Fruit fly (Drosophila melanogaster) whole organism, prepupa: ENCODE results near the gene gpp.

ENCODE experiments used
- Blimp-1 ChIP-seq: fragments of 200-800 bp; sonication (Bioruptor generic); optimal IDR thresholded peaks from 3 replicates; lab custom pipeline; 2017; ENCODE audit warnings: missing biosample characterization, missing genetic modification characterization, mild to moderate bottlenecking, moderate library complexity, missing genetic modification reagents
- CG10631 ChIP-seq: fragments of 200-800 bp; sonication (Bioruptor generic); optimal IDR thresholded peaks from 2 replicates; lab custom pipeline; 2016; ENCODE audit warnings: missing biosample characterization, missing genetic modification characterization
- CG10669 ChIP-seq: fragments of 200-800 bp; sonication (Bioruptor generic); optimal IDR thresholded peaks from 3 replicates; lab custom pipeline; 2018; ENCODE audit warnings: missing biosample characterization, mild to moderate bottlenecking, missing genetic modification characterization, moderate library complexity
- CG11294 ChIP-seq: fragments of 200-800 bp; sonication (Bioruptor generic); IDR thresholded peaks from 2 replicates; pipeline ENCODE4 v1.3.6; 2022; ENCODE audit warnings: missing biosample characterization, missing genetic modification characterization
- CG11902 ChIP-seq: fragments of 200-800 bp; sonication (Bioruptor generic); optimal IDR thresholded peaks from 3 replicates; lab custom pipeline; 2016; ENCODE audit warnings: missing biosample characterization, missing genetic modification characterization
- CG15336 ChIP-seq: fragments of 200-800 bp; sonication (Bioruptor generic); IDR thresholded peaks from 2 replicates; pipeline ENCODE4 v1.3.6; 2022; ENCODE audit warnings: missing biosample characterization, missing genetic modification characterization
- CG1621 ChIP-seq: fragments of 200-800 bp; sonication (Bioruptor generic); optimal IDR thresholded peaks from 3 replicates; lab custom pipeline; 2018; ENCODE audit warnings: missing biosample characterization, mild to moderate bottlenecking, missing genetic modification characterization
- CG16779 ChIP-seq: fragments of 200-800 bp; sonication (Bioruptor generic); optimal IDR thresholded peaks from 3 replicates; lab custom pipeline; 2017; ENCODE audit warnings: missing biosample characterization, mild to moderate bottlenecking, missing genetic modification characterization
- CG3032 ChIP-seq: fragments of 200-800 bp; optimal IDR thresholded peaks from 2 replicates; lab custom pipeline; 2019; ENCODE audit warnings: missing biosample characterization, mild to moderate bottlenecking, missing genetic modification characterization, moderate library complexity
- CG31627 ChIP-seq: fragments of 200-800 bp; sonication (Bioruptor generic); optimal IDR thresholded peaks from 3 replicates; lab custom pipeline; 2016; ENCODE audit warnings: missing biosample characterization, missing genetic modification characterization
- CG32006 ChIP-seq: fragments of 200-800 bp; sonication (Bioruptor generic); optimal IDR thresholded peaks from 3 replicates; lab custom pipeline; 2017; ENCODE audit warnings: missing biosample characterization, mild to moderate bottlenecking, missing genetic modification characterization
- CG34406 ChIP-seq: fragments of 200-800 bp; sonication (Bioruptor generic); optimal IDR thresholded peaks from 3 replicates; lab custom pipeline; 2016; ENCODE audit warnings: missing biosample characterization, missing genetic modification characterization
- CG3919 ChIP-seq: fragments of 200-800 bp; sonication (Bioruptor generic); optimal IDR thresholded peaks from 3 replicates; lab custom pipeline; 2016; ENCODE audit warnings: missing biosample characterization, missing genetic modification characterization
- CG6163 ChIP-seq: fragments of 200-800 bp; sonication (Bioruptor generic); IDR thresholded peaks from 3 replicates; pipeline ENCODE4 v1.3.6; 2022; ENCODE audit warnings: missing biosample characterization, missing genetic modification characterization
- CG6276 ChIP-seq: fragments of 200-800 bp; sonication (Bioruptor generic); optimal IDR thresholded peaks from 2 replicates; lab custom pipeline; 2017; ENCODE audit warnings: missing biosample characterization, mild to moderate bottlenecking, missing genetic modification characterization
- CG6808 ChIP-seq: fragments of 200-800 bp; sonication (Bioruptor generic); optimal IDR thresholded peaks from 3 replicates; lab custom pipeline; 2017; ENCODE audit warnings: missing biosample characterization, missing genetic modification characterization, mild to moderate bottlenecking, moderate library complexity, missing genetic modification reagents
- CG6854 ChIP-seq: fragments of 200-800 bp; sonication (Bioruptor generic); optimal IDR thresholded peaks from 2 replicates; lab custom pipeline; 2017; ENCODE audit warnings: missing biosample characterization, mild to moderate bottlenecking, missing genetic modification characterization
- CG7368 ChIP-seq: fragments of 200-800 bp; sonication (Bioruptor generic); optimal IDR thresholded peaks from 3 replicates; lab custom pipeline; 2016; ENCODE audit warnings: missing biosample characterization, missing genetic modification characterization
- CG8319 ChIP-seq: fragments of 200-800 bp; sonication (Bioruptor generic); optimal IDR thresholded peaks from 3 replicates; lab custom pipeline; 2016; ENCODE audit warnings: missing biosample characterization, missing genetic modification characterization
- CG8632 ChIP-seq: fragments of 200-800 bp; sonication (Bioruptor generic); optimal IDR thresholded peaks from 3 replicates; lab custom pipeline; 2016; ENCODE audit warnings: missing biosample characterization, missing genetic modification characterization
- CG9139 ChIP-seq: fragments of 200-800 bp; sonication (Bioruptor generic); optimal IDR thresholded peaks from 3 replicates; lab custom pipeline; 2017; ENCODE audit warnings: missing biosample characterization, mild to moderate bottlenecking, missing genetic modification characterization
- Eip75B ChIP-seq: fragments of 200-800 bp; sonication (Bioruptor generic); optimal IDR thresholded peaks from 3 replicates; lab custom pipeline; 2016; ENCODE audit warnings: missing biosample characterization, missing genetic modification characterization
- Eip78C ChIP-seq: fragments of 200-800 bp; sonication (Bioruptor generic); peaks from one replicate; lab custom pipeline; 2016; ENCODE audit warnings: missing biosample characterization, missing genetic modification characterization
- Eip93F ChIP-seq: fragments of 200-800 bp; sonication (Bioruptor generic); optimal IDR thresholded peaks from 2 replicates; lab custom pipeline; 2016; ENCODE audit warnings: missing biosample characterization, mild to moderate bottlenecking, missing genetic modification characterization
- Ets21C ChIP-seq: fragments of 200-800 bp; sonication (Bioruptor generic); optimal IDR thresholded peaks from 3 replicates; lab custom pipeline; 2016; ENCODE audit warnings: missing biosample characterization, missing genetic modification characterization
- Ets96B ChIP-seq: fragments of 200-800 bp; optimal IDR thresholded peaks from 2 replicates; lab custom pipeline; 2019; ENCODE audit warnings: missing biosample characterization, mild to moderate bottlenecking, missing genetic modification characterization, moderate library complexity
- Gug ChIP-seq: fragments of 200-800 bp; sonication (Bioruptor generic); IDR thresholded peaks from 2 replicates; pipeline ENCODE4 v1.3.6; 2022; ENCODE audit warnings: missing biosample characterization, missing genetic modification characterization
- Hr38 ChIP-seq: sonication (Bioruptor generic); optimal IDR thresholded peaks from 2 replicates; lab custom pipeline; 2016; ENCODE audit warnings: missing biosample characterization, missing genetic modification characterization
- Hr4 ChIP-seq: fragments of 200-800 bp; sonication (Bioruptor generic); optimal IDR thresholded peaks from 3 replicates; lab custom pipeline; 2016; ENCODE audit warnings: missing biosample characterization, missing genetic modification characterization
- Lpt ChIP-seq: fragments of 200-800 bp; sonication (Bioruptor generic); optimal IDR thresholded peaks from 3 replicates; lab custom pipeline; 2016; ENCODE audit warnings: missing biosample characterization, missing genetic modification characterization
- Met ChIP-seq: fragments of 200-800 bp; sonication (Bioruptor generic); optimal IDR thresholded peaks from 3 replicates; lab custom pipeline; 2016; ENCODE audit warnings: missing biosample characterization, missing genetic modification characterization
- OdsH ChIP-seq: fragments of 200-800 bp; sonication (Bioruptor generic); optimal IDR thresholded peaks from 3 replicates; lab custom pipeline; 2016; ENCODE audit warnings: missing biosample characterization, missing genetic modification characterization
- Smox ChIP-seq: fragments of 200-800 bp; sonication (Bioruptor generic); optimal IDR thresholded peaks from 3 replicates; lab custom pipeline; 2016; ENCODE audit warnings: missing biosample characterization, missing genetic modification characterization
- Sox102F ChIP-seq: fragments of 200-800 bp; sonication (Bioruptor generic); optimal IDR thresholded peaks from 2 replicates; lab custom pipeline; 2016; ENCODE audit warnings: missing biosample characterization, mild to moderate bottlenecking, missing genetic modification characterization
- Sox14 ChIP-seq: fragments of 200-800 bp; sonication (Bioruptor generic); optimal IDR thresholded peaks from 3 replicates; lab custom pipeline; 2016; ENCODE audit warnings: missing biosample characterization, missing genetic modification characterization
- Sox15 ChIP-seq: fragments of 200-800 bp; sonication (Bioruptor generic); optimal IDR thresholded peaks from 3 replicates; lab custom pipeline; 2016; ENCODE audit warnings: missing biosample characterization, missing genetic modification characterization
- achi ChIP-seq: fragments of 200-800 bp; sonication (Bioruptor generic); optimal IDR thresholded peaks from 3 replicates; lab custom pipeline; 2016; ENCODE audit warnings: missing biosample characterization, missing genetic modification characterization
- cyc ChIP-seq: fragments of 200-800 bp; sonication (Bioruptor generic); optimal IDR thresholded peaks from 3 replicates; lab custom pipeline; 2016; ENCODE audit warnings: missing biosample characterization, missing genetic modification characterization
- dac ChIP-seq: fragments of 200-800 bp; sonication (Bioruptor generic); optimal IDR thresholded peaks from 2 replicates; lab custom pipeline; 2017; ENCODE audit warnings: missing biosample characterization, mild to moderate bottlenecking, missing genetic modification characterization
- dsx ChIP-seq: fragments of 200-800 bp; optimal IDR thresholded peaks from 3 replicates; lab custom pipeline; 2019; ENCODE audit warnings: missing biosample characterization, mild to moderate bottlenecking, missing genetic modification characterization, moderate library complexity; ENCODE audit not compliant: poor library complexity, severe bottlenecking
- eg ChIP-seq: fragments of 200-800 bp; sonication (Bioruptor generic); IDR thresholded peaks from 3 replicates; pipeline ENCODE4 v1.3.6; 2022; ENCODE audit warnings: missing biosample characterization, missing genetic modification characterization
- esn ChIP-seq: fragments of 200-800 bp; sonication (Bioruptor generic); optimal IDR thresholded peaks from 2 replicates; lab custom pipeline; 2016; ENCODE audit warnings: missing biosample characterization, mild to moderate bottlenecking, missing genetic modification characterization, moderate library complexity
- fd59A ChIP-seq: fragments of 200-800 bp; sonication (Bioruptor generic); optimal IDR thresholded peaks from 2 replicates; lab custom pipeline; 2017; ENCODE audit warnings: missing biosample characterization, mild to moderate bottlenecking, missing genetic modification characterization, missing genetic modification reagents
- fd85E ChIP-seq: fragments of 200-800 bp; sonication (Bioruptor generic); optimal IDR thresholded peaks from 3 replicates; lab custom pipeline; 2016; ENCODE audit warnings: missing biosample characterization, missing genetic modification characterization
- lz ChIP-seq: fragments of 200-800 bp; sonication (Bioruptor generic); optimal IDR thresholded peaks from 3 replicates; lab custom pipeline; 2016; ENCODE audit warnings: missing biosample characterization, missing genetic modification characterization
- pdm3 ChIP-seq: fragments of 200-800 bp; sonication (Bioruptor generic); optimal IDR thresholded peaks from 3 replicates; lab custom pipeline; 2016; ENCODE audit warnings: missing biosample characterization, missing genetic modification characterization
- salr ChIP-seq, 2 experiments: fragments of 200-800 bp; sonication (Bioruptor generic); optimal IDR thresholded peaks; 3 replicates each; lab custom pipeline; 2016 to 2018; ENCODE audit warnings: missing biosample characterization in 2 of 2, missing genetic modification characterization in 2 of 2, mild to moderate bottlenecking in 1 of 2
- spab ChIP-seq: fragments of 200-800 bp; sonication (Bioruptor generic); optimal IDR thresholded peaks from 2 replicates; lab custom pipeline; 2017; ENCODE audit warnings: missing biosample characterization, mild to moderate bottlenecking, missing genetic modification characterization, missing genetic modification reagents
- svp ChIP-seq: fragments of 200-800 bp; sonication (Bioruptor generic); peaks from one replicate; lab custom pipeline; 2016; ENCODE audit warnings: missing biosample characterization, missing genetic modification characterization
- topi ChIP-seq: fragments of 200-800 bp; sonication (Bioruptor generic); optimal IDR thresholded peaks from 3 replicates; lab custom pipeline; 2016; ENCODE audit warnings: missing biosample characterization, missing genetic modification characterization
- vri ChIP-seq: fragments of 200-800 bp; sonication (Bioruptor generic); optimal IDR thresholded peaks from 3 replicates; lab custom pipeline; 2016; ENCODE audit warnings: missing biosample characterization, mild to moderate bottlenecking, missing genetic modification characterization

The gpp gene

DNA sequence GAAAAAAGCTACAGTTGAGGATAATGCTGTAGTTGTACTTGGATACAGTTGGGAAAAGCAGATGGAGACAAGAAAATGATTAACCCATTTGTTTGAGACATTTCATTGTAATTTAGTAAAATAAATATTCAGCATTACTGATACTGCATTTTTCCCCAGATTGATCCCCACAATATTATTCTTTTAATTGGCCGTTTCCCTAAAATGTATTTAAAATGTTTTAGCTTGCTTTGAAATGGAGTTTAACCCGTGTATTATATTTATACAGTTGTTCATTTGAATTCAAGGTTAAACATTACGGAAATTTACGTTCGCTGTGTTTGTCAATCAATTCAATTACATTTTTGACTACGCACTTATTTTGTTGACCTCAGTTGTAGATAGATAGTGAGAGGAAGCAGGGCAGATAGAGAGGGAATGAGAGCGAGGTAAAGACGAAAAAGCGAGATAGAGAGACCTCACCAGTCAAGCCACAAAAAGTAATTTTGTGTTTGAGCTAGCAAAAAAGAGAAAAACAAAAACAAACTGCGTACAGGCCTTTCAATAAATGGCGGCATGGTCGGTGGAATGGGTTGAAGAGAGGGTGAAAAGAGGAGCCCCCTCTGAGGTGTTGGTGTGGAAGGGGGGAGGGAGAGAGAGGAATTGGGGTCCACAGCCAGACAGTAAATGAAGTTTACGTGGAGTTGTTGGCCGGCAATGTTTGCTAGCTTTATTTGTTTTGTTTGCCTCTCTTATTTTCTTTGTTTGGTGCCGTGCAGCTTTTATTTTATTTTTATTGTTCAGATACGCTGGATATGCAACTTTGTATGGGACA is 4.0 kb downstream of the gpp start:
- TF ChIP-seq CG8632 = peak; percentile 79
- peak; percentile 65 to 94 for TF ChIP-seq salr (GFP tag; optimal IDR thresholded peaks at IDR 0.05; lab: Kevin White, UChicago)
- no peak for TF ChIP-seq Blimp-1 (GFP tag; lab: Kevin White, UChicago)
- TF ChIP-seq Sox102F (GFP tag; lab: Kevin White, UChicago) = peak; percentile 75
- peak; percentile 75 for TF ChIP-seq CG6808 (GFP tag; lab: Kevin White, UChicago)
- peak; percentile 85 for TF ChIP-seq svp (GFP tag; lab: Kevin White, UChicago)
- TF ChIP-seq Smox (GFP tag; lab: Kevin White, UChicago) = peak; percentile 77
- TF ChIP-seq esn (GFP tag; lab: Kevin White, UChicago) = peak; percentile 86
- TF ChIP-seq CG11294 (GFP tag; lab: Robert Waterston, UW) = peak; percentile 64
- TF ChIP-seq dac (GFP tag; lab: Kevin White, UChicago) = peak; percentile 76
- TF ChIP-seq lz (GFP tag; lab: Kevin White, UChicago) = peak; percentile 79
- peak; percentile 73 for TF ChIP-seq Sox15 (GFP tag; lab: Kevin White, UChicago)
- peak; percentile 75 for TF ChIP-seq CG16779 (tag; lab: Kevin White, UChicago)
- TF ChIP-seq Eip75B = peak; percentile 86
- peak; percentile 60 for TF ChIP-seq CG11902 (GFP tag; lab: Kevin White, UChicago)
- TF ChIP-seq CG15336 (GFP tag; lab: Robert Waterston, UW) = peak; percentile 82
- TF ChIP-seq Eip93F = no peak
- TF ChIP-seq Lpt (GFP tag; lab: Kevin White, UChicago) = peak; percentile 74
- peak; percentile 82 for TF ChIP-seq CG6163 (GFP tag; lab: Robert Waterston, UW)
- peak; percentile 63 for TF ChIP-seq Ets96B (tag; lab: Kevin White, UChicago)
- peak; percentile 24 for TF ChIP-seq fd85E (GFP tag; lab: Kevin White, UChicago)
- peak; percentile 23 for TF ChIP-seq vri (GFP tag; lab: Kevin White, UChicago)
- TF ChIP-seq CG6276 (GFP tag; lab: Kevin White, UChicago) = peak; percentile 86
- TF ChIP-seq CG34406 = peak; percentile 79
- TF ChIP-seq CG1621 = peak; percentile 63
- TF ChIP-seq CG10669 = peak; percentile 83
- TF ChIP-seq spab (GFP tag; lab: Kevin White, UChicago) = peak; percentile 68
- TF ChIP-seq CG31627 = peak; percentile 77
- peak; percentile 83 for TF ChIP-seq fd59A (GFP tag; lab: Kevin White, UChicago)
- TF ChIP-seq Gug (GFP tag; lab: Robert Waterston, UW) = peak; percentile 37
- TF ChIP-seq eg (GFP tag; lab: Robert Waterston, UW) = peak; percentile 61
- peak; percentile 97 for TF ChIP-seq Eip78C (GFP tag; lab: Kevin White, UChicago)
- TF ChIP-seq CG3919 (GFP tag; lab: Kevin White, UChicago) = peak; percentile 81
- TF ChIP-seq Sox14 (GFP tag; lab: Kevin White, UChicago) = peak; percentile 87
- peak; percentile 94 for TF ChIP-seq Hr4 (GFP tag; lab: Kevin White, UChicago)
- peak; percentile 99 for TF ChIP-seq dsx (GFP tag; lab: Kevin White, UChicago)
- TF ChIP-seq CG7368 = peak; percentile 67
- peak; percentile 79 for TF ChIP-seq Met (GFP tag; lab: Kevin White, UChicago)
- peak; percentile 72 for TF ChIP-seq CG8319 (GFP tag; lab: Kevin White, UChicago)
- TF ChIP-seq achi (GFP tag; lab: Kevin White, UChicago) = peak; percentile 82
- peak; percentile 56 for TF ChIP-seq Ets21C
- peak; percentile 87 for TF ChIP-seq pdm3 (GFP tag; lab: Kevin White, UChicago)
- peak; percentile 77 for TF ChIP-seq CG3032 (tag; lab: Kevin White, UChicago)
- TF ChIP-seq Hr38 (GFP tag; lab: Kevin White, UChicago) = peak; percentile 12
- TF ChIP-seq cyc (GFP tag; lab: Kevin White, UChicago) = peak; percentile 69
- TF ChIP-seq topi (GFP tag; lab: Kevin White, UChicago) = peak; percentile 75
- peak; percentile 86 for TF ChIP-seq OdsH
- peak; percentile 96 for TF ChIP-seq CG32006 (GFP tag; lab: Kevin White, UChicago)
- TF ChIP-seq CG9139 (GFP tag; lab: Kevin White, UChicago) = peak; percentile 81
- TF ChIP-seq CG6854 (GFP tag; lab: Kevin White, UChicago) = no peak
- peak; percentile 87 for TF ChIP-seq CG10631 (GFP tag; lab: Kevin White, UChicago)
